Fruit fly (Drosophila melanogaster) whole organism, wandering third instar larva: ENCODE data around the gene TrpRS.
A peak's percentile ranks its signal among the peaks of the same experiment; 100 is the strongest.

ENCODE experiments used
- Abd-B ChIP-seq: fragments of >200 bp; optimal IDR thresholded peaks from 2 replicates; lab custom pipeline; 2017; ENCODE audit warnings: missing biosample characterization, missing genetic modification characterization
- CG32264 ChIP-seq: fragments of 200-800 bp; sonication (Bioruptor generic); optimal IDR thresholded peaks from 2 replicates; lab custom pipeline; 2016; ENCODE audit warnings: missing biosample characterization, missing genetic modification characterization
- CG9705 ChIP-seq: fragments of 200-800 bp; sonication (Bioruptor generic); optimal IDR thresholded peaks from 2 replicates; lab custom pipeline; 2018; ENCODE audit warnings: missing biosample characterization, mild to moderate bottlenecking, missing genetic modification characterization
- CrebA ChIP-seq: fragments of 200-800 bp; sonication (Bioruptor generic); optimal IDR thresholded peaks from 2 replicates; lab custom pipeline; 2016; ENCODE audit warnings: missing biosample characterization, mild to moderate bottlenecking, missing genetic modification characterization, borderline replicate concordance
- Dfd ChIP-seq: fragments of >200 bp; optimal IDR thresholded peaks from 2 replicates; lab custom pipeline; 2017; ENCODE audit warnings: missing biosample characterization, missing genetic modification characterization
- Dif ChIP-seq: fragments of 200-275, 200-300 bp; sonication (Bioruptor generic); optimal IDR thresholded peaks from 2 replicates; lab custom pipeline; 2018; ENCODE audit warnings: missing biosample characterization, missing genetic modification characterization; ENCODE audit not compliant: partially characterized antibody
- GATAd ChIP-seq: sonication (Bioruptor generic); optimal IDR thresholded peaks from 2 replicates; lab custom pipeline; 2016; ENCODE audit warnings: missing biosample characterization, missing genetic modification characterization
- HLH106 ChIP-seq: fragments of 200-800 bp; optimal IDR thresholded peaks from 3 replicates; lab custom pipeline; 2019; ENCODE audit warnings: missing biosample characterization, mild to moderate bottlenecking, missing genetic modification characterization, moderate library complexity
- Hnf4 ChIP-seq: fragments of 200-800 bp; sonication (Bioruptor generic); optimal IDR thresholded peaks from 2 replicates; lab custom pipeline; 2016; ENCODE audit warnings: missing biosample characterization, mild to moderate bottlenecking, missing genetic modification characterization
- Hr78 ChIP-seq: fragments of >200 bp; optimal IDR thresholded peaks from 2 replicates; lab custom pipeline; 2017; ENCODE audit warnings: missing biosample characterization, missing genetic modification characterization
- Hr83 ChIP-seq: fragments of 200-300 bp; sonication (Bioruptor generic); optimal IDR thresholded peaks from 2 replicates; lab custom pipeline; 2016; ENCODE audit warnings: missing biosample characterization, mild to moderate bottlenecking, missing genetic modification characterization, moderate library complexity; ENCODE audit not compliant: poor library complexity, severe bottlenecking
- Jra ChIP-seq: sonication (Bioruptor generic); optimal IDR thresholded peaks from 2 replicates; lab custom pipeline; 2016; ENCODE audit warnings: missing biosample characterization, missing genetic modification characterization
- Mio ChIP-seq: sonication (Bioruptor generic); optimal IDR thresholded peaks from 2 replicates; lab custom pipeline; 2016; ENCODE audit warnings: missing biosample characterization, missing genetic modification characterization
- Myc ChIP-seq: fragments of >200 bp; optimal IDR thresholded peaks from 2 replicates; lab custom pipeline; 2017
- N ChIP-seq: fragments of >200 bp; optimal IDR thresholded peaks from 2 replicates; lab custom pipeline; 2018; ENCODE audit warnings: missing biosample characterization, missing external identifiers, missing genetic modification characterization
- OdsH ChIP-seq: fragments of 200-800 bp; sonication (Bioruptor generic); optimal IDR thresholded peaks from 2 replicates; lab custom pipeline; 2016; ENCODE audit warnings: missing biosample characterization, mild to moderate bottlenecking, missing genetic modification characterization
- Rel ChIP-seq, 2 experiments: fragments of 200-800 bp; sonication (Bioruptor generic) in 1 of 2; optimal IDR thresholded peaks; 2 replicates in 1 of 2; 3 replicates in 1 of 2; lab custom pipeline; 2016 to 2019; ENCODE audit warnings: mild to moderate bottlenecking in 2 of 2, missing biosample characterization in 2 of 2, missing genetic modification characterization in 2 of 2, moderate library complexity in 1 of 2
- Sp1 ChIP-seq: fragments of 200-800 bp; sonication (Bioruptor generic); optimal IDR thresholded peaks from 3 replicates; lab custom pipeline; 2019; ENCODE audit warnings: missing biosample characterization, mild to moderate bottlenecking, missing genetic modification characterization, moderate library complexity
- Vsx2 ChIP-seq: fragments of 200-300, 225-300 bp; sonication (Bioruptor generic); optimal IDR thresholded peaks from 2 replicates; lab custom pipeline; 2018; ENCODE audit warnings: missing biosample characterization, missing genetic modification characterization; ENCODE audit not compliant: partially characterized antibody
- br ChIP-seq: fragments of 200-800 bp; sonication (Bioruptor generic); optimal IDR thresholded peaks from 2 replicates; lab custom pipeline; 2016; ENCODE audit warnings: missing biosample characterization, missing genetic modification characterization
- brk ChIP-seq: fragments of 200-800 bp; sonication (Bioruptor generic); optimal IDR thresholded peaks from 2 replicates; lab custom pipeline; 2016; ENCODE audit warnings: missing biosample characterization, mild to moderate bottlenecking, missing genetic modification characterization
- dl ChIP-seq, 2 experiments: fragments of 175-275, 200-275 bp in 1 of 2; fragments of 200-275 bp in 1 of 2; sonication (Bioruptor generic); optimal IDR thresholded peaks; lab custom pipeline; 2018; ENCODE audit warnings: mild to moderate bottlenecking in 2 of 2, missing biosample characterization in 2 of 2, missing genetic modification characterization in 2 of 2, moderate library complexity in 2 of 2; ENCODE audit not compliant: partially characterized antibody in 2 of 2, insufficient read depth in 1 of 2
- dmrt93B ChIP-seq: fragments of 200-800 bp; sonication (Bioruptor generic); optimal IDR thresholded peaks from 2 replicates; lab custom pipeline; 2018; ENCODE audit warnings: missing biosample characterization, mild to moderate bottlenecking, missing genetic modification characterization
- dsf ChIP-seq: sonication (Bioruptor generic); optimal IDR thresholded peaks from 2 replicates; lab custom pipeline; 2016; ENCODE audit warnings: missing biosample characterization, missing genetic modification characterization, borderline replicate concordance
- ey ChIP-seq: fragments of 200-800 bp; sonication (Bioruptor generic); optimal IDR thresholded peaks from 2 replicates; lab custom pipeline; 2016; ENCODE audit warnings: missing biosample characterization, missing genetic modification characterization
- foxo ChIP-seq, 2 experiments: fragments of 200-800 bp; sonication (Bioruptor generic); optimal IDR thresholded peaks; 2 replicates in 1 of 2; 3 replicates in 1 of 2; lab custom pipeline; 2016 to 2017; ENCODE audit warnings: missing biosample characterization in 2 of 2, missing genetic modification characterization in 2 of 2
- fru ChIP-seq: fragments of 200-800 bp; sonication (Bioruptor generic); optimal IDR thresholded peaks from 3 replicates; lab custom pipeline; 2016; ENCODE audit warnings: missing biosample characterization, mild to moderate bottlenecking, missing genetic modification characterization
- h ChIP-seq: fragments of 200-800 bp; sonication (Bioruptor generic); optimal IDR thresholded peaks from 3 replicates; lab custom pipeline; 2016; ENCODE audit warnings: missing biosample characterization, mild to moderate bottlenecking, missing genetic modification characterization
- jim ChIP-seq: fragments of 175-275, 200-325 bp; sonication (Bioruptor generic); optimal IDR thresholded peaks from 2 replicates; lab custom pipeline; 2016; ENCODE audit warnings: missing biosample characterization, mild to moderate bottlenecking, missing genetic modification characterization
- lola ChIP-seq: fragments of >200 bp; optimal IDR thresholded peaks from 2 replicates; lab custom pipeline; 2017; ENCODE audit warnings: missing biosample characterization, missing genetic modification characterization
- pan ChIP-seq: fragments of >200 bp; optimal IDR thresholded peaks from 2 replicates; lab custom pipeline; 2017
- psq ChIP-seq: fragments of 200-800 bp; sonication (Bioruptor generic); optimal IDR thresholded peaks from 3 replicates; lab custom pipeline; 2017; ENCODE audit warnings: missing biosample characterization, mild to moderate bottlenecking, missing genetic modification characterization, moderate library complexity
- rgr ChIP-seq: fragments of 200-800 bp; sonication (Bioruptor generic); optimal IDR thresholded peaks from 3 replicates; lab custom pipeline; 2016; ENCODE audit warnings: missing biosample characterization, mild to moderate bottlenecking, missing genetic modification characterization
- sage ChIP-seq: fragments of 200-800 bp; sonication (Bioruptor generic); optimal IDR thresholded peaks from 2 replicates; lab custom pipeline; 2016; ENCODE audit warnings: missing biosample characterization, mild to moderate bottlenecking, missing genetic modification characterization
- sv ChIP-seq: fragments of 200-800 bp; sonication (Bioruptor generic); optimal IDR thresholded peaks from 3 replicates; lab custom pipeline; 2016; ENCODE audit warnings: missing biosample characterization, missing genetic modification characterization
- tai ChIP-seq: sonication (Bioruptor generic); optimal IDR thresholded peaks from 2 replicates; lab custom pipeline; 2016; ENCODE audit warnings: missing biosample characterization, missing genetic modification characterization
- usp ChIP-seq: fragments of >200 bp; optimal IDR thresholded peaks from 2 replicates; lab custom pipeline; 2017; ENCODE audit warnings: missing biosample characterization, missing genetic modification characterization
- woc ChIP-seq: sonication (Bioruptor generic); optimal IDR thresholded peaks from 2 replicates; lab custom pipeline; 2016; ENCODE audit warnings: missing biosample characterization, mild to moderate bottlenecking, missing genetic modification characterization

The TrpRS gene

dm6 chr3R:9236070-9236492 is 30.6 kb downstream of the TrpRS start:
- TF ChIP-seq br, result peak; percentile 10
- no peak for TF ChIP-seq CG9705 (GFP tag; lab: Kevin White, UChicago)
- no peak for TF ChIP-seq jim
- no peak for TF ChIP-seq sage (GFP tag; lab: Kevin White, UChicago)
- no peak for TF ChIP-seq rgr (GFP tag; lab: Kevin White, UChicago)
- no peak for TF ChIP-seq Dfd (GFP tag; lab: Kevin White, UChicago)
- TF ChIP-seq OdsH (GFP tag; lab: Kevin White, UChicago), result no peak
- TF ChIP-seq Hnf4 (GFP tag; lab: Kevin White, UChicago), result no peak
- no peak for TF ChIP-seq Vsx2
- TF ChIP-seq N (GFP tag; lab: Kevin White, UChicago), result peak; percentile 55
- TF ChIP-seq usp (GFP tag; lab: Kevin White, UChicago), result no peak
- no peak for TF ChIP-seq sv (GFP tag; lab: Kevin White, UChicago)
- TF ChIP-seq ey (GFP tag; lab: Kevin White, UChicago), result no peak
- TF ChIP-seq foxo (GFP tag; optimal IDR thresholded peaks at IDR 0.05; lab: Kevin White, UChicago), result no peak
- no peak for TF ChIP-seq pan
- no peak for TF ChIP-seq tai (GFP tag; lab: Kevin White, UChicago)
- TF ChIP-seq Hr83, result no peak
- TF ChIP-seq dl (GFP tag; optimal IDR thresholded peaks at IDR 0.05; lab: Kevin White, UChicago; ENCODE audit: insufficient read depth in 1 of 2, partially characterized antibody in 2 of 2), result peak in 1 of 2 experiments; percentile 25
- no peak for TF ChIP-seq CG32264 (GFP tag; lab: Kevin White, UChicago)
- no peak for TF ChIP-seq dmrt93B (GFP tag; lab: Kevin White, UChicago)
- TF ChIP-seq woc (GFP tag; lab: Kevin White, UChicago), result no peak
- TF ChIP-seq psq (GFP tag; lab: Kevin White, UChicago), result peak; percentile 97
- no peak for TF ChIP-seq Myc (lab: Kevin White, UChicago)
- TF ChIP-seq Mio (GFP tag; lab: Kevin White, UChicago), result no peak
- TF ChIP-seq h (GFP tag; lab: Kevin White, UChicago), result no peak
- no peak for TF ChIP-seq dsf (GFP tag; lab: Kevin White, UChicago)
- peak; percentile 17 for TF ChIP-seq Dif (GFP tag; lab: Kevin White, UChicago)
- TF ChIP-seq HLH106, result no peak
- TF ChIP-seq brk, result no peak
- no peak for TF ChIP-seq Rel (GFP tag; optimal IDR thresholded peaks at IDR 0.05; lab: Kevin White, UChicago)
- no peak for TF ChIP-seq Rel (tag; optimal IDR thresholded peaks at IDR 0.05; lab: Kevin White, UChicago)
- TF ChIP-seq Abd-B, result no peak
- no peak for TF ChIP-seq Sp1 (GFP tag; lab: Kevin White, UChicago)
- no peak for TF ChIP-seq GATAd (GFP tag; lab: Kevin White, UChicago)
- TF ChIP-seq fru (GFP tag; lab: Kevin White, UChicago), result peak; percentile 42
- TF ChIP-seq CrebA, result no peak
- TF ChIP-seq lola (GFP tag; lab: Kevin White, UChicago), result no peak
- no peak for TF ChIP-seq Jra (GFP tag; lab: Kevin White, UChicago)
- no peak for TF ChIP-seq Hr78 (GFP tag; lab: Kevin White, UChicago)

DNA sequence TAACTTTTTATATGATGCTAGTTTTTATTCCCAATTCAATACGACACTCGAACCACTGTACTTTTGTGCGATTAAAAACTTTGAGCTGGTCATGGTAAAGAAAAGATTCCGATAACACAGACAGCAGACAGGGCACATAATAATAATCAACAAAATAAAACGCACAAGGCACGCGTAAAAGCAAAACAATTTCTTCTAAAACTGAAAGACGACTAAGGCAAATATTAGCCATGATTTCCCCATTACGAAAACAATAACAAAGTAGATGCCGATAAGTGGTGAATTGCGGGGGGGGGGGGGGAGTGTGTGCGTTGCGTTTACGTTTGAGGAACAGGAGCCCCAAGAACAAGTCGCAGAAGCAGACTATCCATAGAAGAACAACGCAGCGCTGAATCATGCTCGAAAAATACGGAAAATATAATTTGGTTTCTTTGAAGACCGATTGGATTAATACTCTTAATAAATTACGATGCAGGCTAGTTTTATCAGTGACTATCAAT is 31.9 kb downstream of the TrpRS start:
- TF ChIP-seq Dfd (GFP tag; lab: Kevin White, UChicago), result peak; percentile 42
- no peak for TF ChIP-seq Myc (lab: Kevin White, UChicago)
- no peak for TF ChIP-seq h (GFP tag; lab: Kevin White, UChicago)
- no peak for TF ChIP-seq Abd-B

DNA sequence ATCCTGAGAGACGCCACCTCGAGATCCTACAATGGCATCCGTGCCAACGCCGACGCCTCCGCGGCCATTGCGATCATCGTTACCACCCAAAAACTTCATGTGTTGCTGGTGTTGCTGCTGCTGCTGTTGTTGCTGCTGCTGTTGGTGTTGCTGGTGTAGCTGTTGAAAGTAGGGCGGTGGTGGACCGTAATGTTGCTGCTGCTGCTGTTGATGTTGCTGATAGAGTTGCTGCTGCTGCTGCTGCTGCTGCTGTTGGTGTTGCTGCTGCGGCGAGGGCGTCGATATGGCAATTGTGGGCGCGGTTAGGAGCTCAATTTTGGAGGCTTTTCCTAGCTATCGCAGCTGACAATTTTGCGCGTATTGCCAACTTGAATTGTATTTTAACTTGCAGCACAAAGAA is 32.9 kb downstream of the TrpRS start:
- TF ChIP-seq N (GFP tag; lab: Kevin White, UChicago), result no peak
- peak; percentile 97 for TF ChIP-seq Dfd (GFP tag; lab: Kevin White, UChicago)
